Fruit fly (Drosophila melanogaster) whole organism, embryonic: ENCODE measurements around the gene CG13930.

Experiments
- ATbp ChIP-seq: fragments of 200-800 bp; sonication (Bioruptor generic); optimal IDR thresholded peaks from 2 replicates; lab custom pipeline; 2017; ENCODE audit warnings: missing biosample characterization, mild to moderate bottlenecking, missing genetic modification characterization, missing genetic modification reagents
- Awh ChIP-seq: fragments of 200-800 bp; sonication (Bioruptor generic); IDR thresholded peaks from 2 replicates; pipeline ENCODE4, ENCODE4 v1.3.6; 2022; ENCODE audit warnings: missing biosample characterization, missing genetic modification characterization
- CG1024 ChIP-seq: fragments of 200-800 bp; sonication (Bioruptor generic); IDR thresholded peaks from 2 replicates; pipeline ENCODE4 v1.3.6; 2022; ENCODE audit warnings: missing biosample characterization, missing genetic modification characterization
- CG10543 ChIP-seq: fragments of 200-800 bp; sonication (Bioruptor generic); optimal IDR thresholded peaks from 3 replicates; lab custom pipeline; 2017; ENCODE audit warnings: missing biosample characterization, mild to moderate bottlenecking, missing genetic modification characterization, moderate library complexity
- CG11695 ChIP-seq: fragments of 200-800 bp; sonication (Bioruptor generic); IDR thresholded peaks from 3 replicates; pipeline ENCODE4 v1.3.6; 2022; ENCODE audit warnings: missing biosample characterization, missing genetic modification characterization
- CG11723 ChIP-seq: fragments of 200-800 bp; sonication (Bioruptor generic); optimal IDR thresholded peaks from 2 replicates; lab custom pipeline; 2017; ENCODE audit warnings: missing biosample characterization, mild to moderate bottlenecking, missing genetic modification characterization
- CG14014 ChIP-seq: fragments of 200-800 bp; sonication (Bioruptor generic); IDR thresholded peaks from 2 replicates; pipeline ENCODE4 v1.3.6; 2022; ENCODE audit warnings: missing biosample characterization, missing genetic modification characterization
- CG14667 ChIP-seq: fragments of 200-800 bp; sonication (Bioruptor generic); IDR thresholded peaks from 2 replicates; pipeline ENCODE4 v1.3.6; 2022; ENCODE audit warnings: missing biosample characterization, missing genetic modification characterization
- CG14860 ChIP-seq: fragments of 200-800 bp; sonication (Bioruptor generic); IDR thresholded peaks from 3 replicates; pipeline ENCODE4 v1.3.6; 2022; ENCODE audit warnings: missing biosample characterization, missing genetic modification characterization; ENCODE audit not compliant: partially characterized antibody
- CG15073 ChIP-seq: fragments of 200-800 bp; sonication (Bioruptor generic); optimal IDR thresholded peaks from 2 replicates; lab custom pipeline; 2016; ENCODE audit warnings: missing biosample characterization, missing genetic modification characterization
- CG16863 ChIP-seq: fragments of 200-800 bp; sonication (Bioruptor generic); optimal IDR thresholded peaks from 3 replicates; lab custom pipeline; 2016; ENCODE audit warnings: missing biosample characterization, missing genetic modification characterization
- CG18599 ChIP-seq: fragments of 200-800 bp; sonication (Bioruptor generic); optimal IDR thresholded peaks from 3 replicates; lab custom pipeline; 2017; ENCODE audit warnings: missing biosample characterization, missing genetic modification characterization, mild to moderate bottlenecking, moderate library complexity, missing genetic modification reagents
- CG2120 ChIP-seq: fragments of 200-800 bp; sonication (Bioruptor generic); optimal IDR thresholded peaks from 3 replicates; lab custom pipeline; 2016; ENCODE audit warnings: missing biosample characterization, missing genetic modification characterization
- CG30431 ChIP-seq: fragments of 200-800 bp; sonication (Bioruptor generic); optimal IDR thresholded peaks from 2 replicates; lab custom pipeline; 2017; ENCODE audit warnings: missing biosample characterization, missing genetic modification characterization
- CG3163 ChIP-seq: fragments of 200-800 bp; sonication (Bioruptor generic); optimal IDR thresholded peaks from 3 replicates; lab custom pipeline; 2016; ENCODE audit warnings: missing biosample characterization, missing genetic modification characterization
- CG32532 ChIP-seq: fragments of 200-800 bp; sonication (Bioruptor generic); IDR thresholded peaks from 2 replicates; pipeline ENCODE4 v1.3.6; 2022; ENCODE audit warnings: missing biosample characterization, missing genetic modification characterization
- CG32772 ChIP-seq: fragments of 200-800 bp; sonication (Bioruptor generic); IDR thresholded peaks from 2 replicates; pipeline ENCODE4 v1.3.6; 2022; ENCODE audit warnings: missing biosample characterization, missing genetic modification characterization
- CG4820 ChIP-seq: fragments of 200-800 bp; sonication (Bioruptor generic); optimal IDR thresholded peaks from 3 replicates; lab custom pipeline; 2016; ENCODE audit warnings: missing biosample characterization, missing genetic modification characterization
- CG5953 ChIP-seq: fragments of 200-800 bp; sonication (Bioruptor generic); IDR thresholded peaks from 2 replicates; pipeline ENCODE4 v1.3.6; 2022; ENCODE audit warnings: missing biosample characterization, missing genetic modification characterization
- CG6765 ChIP-seq: fragments of 200-800 bp; sonication (Bioruptor generic); optimal IDR thresholded peaks from 3 replicates; lab custom pipeline; 2017; ENCODE audit warnings: missing biosample characterization, mild to moderate bottlenecking, missing genetic modification characterization
- CG7963 ChIP-seq: fragments of 200-800 bp; sonication (Bioruptor generic); IDR thresholded peaks from 3 replicates; pipeline ENCODE4 v1.3.6; 2022; ENCODE audit warnings: missing biosample characterization, missing genetic modification characterization; ENCODE audit not compliant: partially characterized antibody
- CG9876 ChIP-seq: fragments of 200-800 bp; sonication (Bioruptor generic); optimal IDR thresholded peaks from 2 replicates; lab custom pipeline; 2016; ENCODE audit warnings: missing biosample characterization, missing genetic modification characterization
- Dll ChIP-seq: fragments of 200-800 bp; sonication (Bioruptor generic); IDR thresholded peaks from 4 replicates; pipeline ENCODE4 v1.3.6; 2022; ENCODE audit warnings: missing biosample characterization, missing genetic modification characterization; ENCODE audit not compliant: partially characterized antibody
- Elba2 ChIP-seq: fragments of 200-800 bp; sonication (Bioruptor generic); optimal IDR thresholded peaks from 3 replicates; lab custom pipeline; 2016; ENCODE audit warnings: missing biosample characterization, missing genetic modification characterization
- Ets65A ChIP-seq: fragments of 200-800 bp; sonication (Bioruptor generic); peaks from one replicate; lab custom pipeline; 2016; ENCODE audit warnings: missing biosample characterization, missing genetic modification characterization
- HHEX ChIP-seq: fragments of 200-800 bp; sonication (Bioruptor generic); optimal IDR thresholded peaks from 3 replicates; lab custom pipeline; 2017; ENCODE audit warnings: missing biosample characterization, mild to moderate bottlenecking, missing genetic modification characterization, missing genetic modification reagents
- HLH3B ChIP-seq: fragments of 200-800 bp; sonication (Bioruptor generic); IDR thresholded peaks from 2 replicates; pipeline ENCODE4 v1.3.6; 2022; ENCODE audit warnings: missing biosample characterization, missing genetic modification characterization
- Kr ChIP-seq: fragments of 200-800 bp; sonication (Bioruptor generic); optimal IDR thresholded peaks from 2 replicates; lab custom pipeline; 2017; ENCODE audit warnings: missing biosample characterization, mild to moderate bottlenecking, missing genetic modification characterization
- Max ChIP-seq: fragments of 200-800 bp; sonication (Bioruptor generic); optimal IDR thresholded peaks from 2 replicates; lab custom pipeline; 2016; ENCODE audit warnings: missing biosample characterization, mild to moderate bottlenecking, missing genetic modification characterization
- NK7.1 ChIP-seq: fragments of 200-800 bp; sonication (Bioruptor generic); optimal IDR thresholded peaks from 3 replicates; lab custom pipeline; 2016; ENCODE audit warnings: missing biosample characterization, missing genetic modification characterization
- PHDP ChIP-seq: fragments of 200-800 bp; sonication (Bioruptor generic); optimal IDR thresholded peaks from 3 replicates; lab custom pipeline; 2018; ENCODE audit warnings: missing biosample characterization, mild to moderate bottlenecking, missing genetic modification characterization, moderate library complexity
- Ptx1 ChIP-seq: fragments of 200-800 bp; sonication (Bioruptor generic); IDR thresholded peaks from 2 replicates; pipeline ENCODE4 v1.3.6; 2022; ENCODE audit warnings: missing biosample characterization, missing genetic modification characterization
- YL-1 ChIP-seq: fragments of 200-800 bp; sonication (Bioruptor generic); optimal IDR thresholded peaks from 3 replicates; lab custom pipeline; 2017; ENCODE audit warnings: missing biosample characterization, mild to moderate bottlenecking, missing genetic modification characterization
- ash1 ChIP-seq: fragments of 200-800 bp; sonication (Bioruptor generic); optimal IDR thresholded peaks from 2 replicates; lab custom pipeline; 2018; ENCODE audit warnings: missing biosample characterization, mild to moderate bottlenecking, missing genetic modification characterization
- bbx ChIP-seq: fragments of 200-800 bp; sonication (Bioruptor generic); IDR thresholded peaks from 2 replicates; pipeline ENCODE4 v1.3.6; 2022; ENCODE audit warnings: missing biosample characterization, missing genetic modification characterization; ENCODE audit not compliant: partially characterized antibody
- cg ChIP-seq: fragments of 200-800 bp; sonication (Bioruptor generic); optimal IDR thresholded peaks from 3 replicates; lab custom pipeline; 2019; ENCODE audit warnings: missing biosample characterization, mild to moderate bottlenecking, missing genetic modification characterization, moderate library complexity
- corto ChIP-seq: fragments of 200-800 bp; sonication (Bioruptor generic); optimal IDR thresholded peaks from 2 replicates; lab custom pipeline; 2016; ENCODE audit warnings: missing biosample characterization, mild to moderate bottlenecking, missing genetic modification characterization, moderate library complexity
- dm ChIP-seq: fragments of 200-800 bp; sonication (Bioruptor generic); optimal IDR thresholded peaks from 3 replicates; lab custom pipeline; 2016; ENCODE audit warnings: missing biosample characterization, missing genetic modification characterization
- eyg ChIP-seq: fragments of 200-800 bp; sonication (Bioruptor generic); optimal IDR thresholded peaks from 3 replicates; lab custom pipeline; 2016; ENCODE audit warnings: missing biosample characterization, missing genetic modification characterization
- fd96Cb ChIP-seq: fragments of 200-800 bp; sonication (Bioruptor generic); optimal IDR thresholded peaks from 2 replicates; lab custom pipeline; 2018; ENCODE audit warnings: missing biosample characterization, mild to moderate bottlenecking, missing genetic modification characterization, moderate library complexity
- gt ChIP-seq: fragments of 200-800 bp; sonication (Bioruptor generic); IDR thresholded peaks from 2 replicates; pipeline ENCODE4 v1.3.6; 2022; ENCODE audit warnings: missing biosample characterization, missing genetic modification characterization
- nerfin-2 ChIP-seq: fragments of 200-800 bp; sonication (Bioruptor generic); IDR thresholded peaks from 2 replicates; pipeline ENCODE4 v1.3.6; 2022; ENCODE audit warnings: missing biosample characterization, missing genetic modification characterization; ENCODE audit not compliant: partially characterized antibody
- oc ChIP-seq: fragments of 200-800 bp; sonication (Bioruptor generic); optimal IDR thresholded peaks from 2 replicates; lab custom pipeline; 2018; ENCODE audit warnings: missing biosample characterization, mild to moderate bottlenecking, missing genetic modification characterization, moderate library complexity
- ranshi ChIP-seq: fragments of 200-800 bp; sonication (Bioruptor generic); IDR thresholded peaks from 2 replicates; pipeline ENCODE4 v1.3.6; 2022; ENCODE audit warnings: missing biosample characterization, missing genetic modification characterization
- repo ChIP-seq: fragments of 200-800 bp; sonication (Bioruptor generic); optimal IDR thresholded peaks from 2 replicates; lab custom pipeline; 2016; ENCODE audit warnings: missing biosample characterization, missing genetic modification characterization
- row ChIP-seq: fragments of 200-800 bp; sonication (Bioruptor generic); IDR thresholded peaks from 3 replicates; pipeline ENCODE4 v1.3.6; 2022; ENCODE audit warnings: missing biosample characterization, missing genetic modification characterization
- sens ChIP-seq: fragments of 200-800 bp; sonication (Bioruptor generic); peaks from one replicate; lab custom pipeline; 2016; ENCODE audit warnings: missing biosample characterization, missing genetic modification characterization
- stwl ChIP-seq: fragments of 200-800 bp; sonication (Bioruptor generic); optimal IDR thresholded peaks from 3 replicates; lab custom pipeline; 2018; ENCODE audit warnings: missing biosample characterization, mild to moderate bottlenecking, missing genetic modification characterization, moderate library complexity
- trem ChIP-seq: fragments of 200-800 bp; optimal IDR thresholded peaks from 3 replicates; lab custom pipeline; 2019; ENCODE audit warnings: missing biosample characterization, mild to moderate bottlenecking, missing genetic modification characterization, moderate library complexity
- wek ChIP-seq: fragments of 200-800 bp; sonication (Bioruptor generic); optimal IDR thresholded peaks from 3 replicates; lab custom pipeline; 2018; ENCODE audit warnings: missing biosample characterization, mild to moderate bottlenecking, missing genetic modification characterization, moderate library complexity

The CG13930 gene

dm6 chr3L:1702367-1702927, 29.9 kb upstream of the CG13930 start, which contains the start of gene CG13931 (continued):
- no peak for TF ChIP-seq CG16863 (GFP tag; lab: Kevin White, UChicago)
- TF ChIP-seq Max: no peak
- no peak for TF ChIP-seq CG15073 (GFP tag; lab: Kevin White, UChicago)
- no peak for TF ChIP-seq CG2120 (GFP tag; lab: Kevin White, UChicago)
- TF ChIP-seq trem (tag; lab: Kevin White, UChicago): no peak
- TF ChIP-seq Awh (GFP tag; lab: Robert Waterston, UW): no peak
- peak; percentile 0 for TF ChIP-seq CG4820 (GFP tag; lab: Kevin White, UChicago)
- TF ChIP-seq oc: no peak
- no peak for TF ChIP-seq CG14860 (GFP tag; lab: Robert Waterston, UW)
- peak; percentile 80 for TF ChIP-seq sens
- TF ChIP-seq Kr (GFP tag; lab: Kevin White, UChicago): no peak
- TF ChIP-seq ATbp: peak; percentile 1
- no peak for TF ChIP-seq NK7.1 (GFP tag; lab: Kevin White, UChicago)
- TF ChIP-seq CG3163: no peak
- TF ChIP-seq CG10543 (GFP tag; lab: Kevin White, UChicago): no peak
- no peak for TF ChIP-seq gt (GFP tag; lab: Robert Waterston, UW)
- 0 out of 3 replicates have a peak, but pooled peaks have one; percentile 13 for TF ChIP-seq CG11695 (GFP tag; lab: Robert Waterston, UW)
- 0 out of 2 replicates have a peak, but pooled peaks have one; percentile 29 for TF ChIP-seq CG14667 (GFP tag; lab: Robert Waterston, UW)
- TF ChIP-seq Ets65A (GFP tag; lab: Kevin White, UChicago): peak; percentile 95
- TF ChIP-seq CG30431: no peak
- no peak for TF ChIP-seq CG5953
- no peak for TF ChIP-seq cg
- TF ChIP-seq Dll (GFP tag; lab: Robert Waterston, UW): no peak
- TF ChIP-seq Ptx1 (GFP tag; lab: Robert Waterston, UW): peak; percentile 41; the same call in 1 of the 2 replicates
- no peak for TF ChIP-seq ash1 (GFP tag; lab: Kevin White, UChicago)
- TF ChIP-seq nerfin-2 (GFP tag; lab: Robert Waterston, UW): no peak
- no peak for TF ChIP-seq Elba2 (GFP tag; lab: Kevin White, UChicago)
- 0 out of 2 replicates have a peak, but pooled peaks have one; percentile 18 for TF ChIP-seq CG32532 (GFP tag; lab: Robert Waterston, UW)
- no peak for TF ChIP-seq stwl (tag; lab: Kevin White, UChicago)
- TF ChIP-seq repo (GFP tag; lab: Kevin White, UChicago): no peak
- no peak for TF ChIP-seq dm
- no peak for TF ChIP-seq HHEX (GFP tag; lab: Kevin White, UChicago)
- TF ChIP-seq CG11723 (GFP tag; lab: Kevin White, UChicago): no peak
- no peak for TF ChIP-seq CG9876
- TF ChIP-seq YL-1 (GFP tag; lab: Kevin White, UChicago): no peak
- TF ChIP-seq bbx: no peak
- peak; percentile 42; the same call in 1 of the 3 replicates for TF ChIP-seq row (GFP tag; lab: Robert Waterston, UW)
- peak; percentile 28 for TF ChIP-seq fd96Cb (tag; lab: Kevin White, UChicago)
- no peak for TF ChIP-seq corto (GFP tag; lab: Kevin White, UChicago)
- no peak for TF ChIP-seq CG1024 (GFP tag; lab: Robert Waterston, UW)
- TF ChIP-seq eyg (GFP tag; lab: Kevin White, UChicago): no peak
- 0 out of 2 replicates have a peak, but pooled peaks have one; percentile 18 for TF ChIP-seq CG32772 (GFP tag; lab: Robert Waterston, UW)
- no peak for TF ChIP-seq CG6765 (GFP tag; lab: Kevin White, UChicago)
- no peak for TF ChIP-seq CG18599
- no peak for TF ChIP-seq wek (GFP tag; lab: Kevin White, UChicago)
- no peak for TF ChIP-seq CG14014 (GFP tag; lab: Robert Waterston, UW)
- TF ChIP-seq PHDP (tag; lab: Kevin White, UChicago): no peak
- TF ChIP-seq ranshi (GFP tag; lab: Robert Waterston, UW): no peak; the same call in 1 of the 2 replicates
- peak; percentile 23; the same call in 1 of the 2 replicates for TF ChIP-seq HLH3B (GFP tag; lab: Robert Waterston, UW)
- no peak for TF ChIP-seq CG7963 (GFP tag; lab: Robert Waterston, UW)
